Worm (Caenorhabditis elegans) whole organism, young adult: ENCODE data around the gene Y48E1C.4.

Source experiments
- F57C9.4 ChIP-seq: sonication (generic microtip); optimal IDR thresholded peaks from 2 replicates; lab custom pipeline; 2017; ENCODE audit warnings: mild to moderate bottlenecking, missing genetic modification characterization, missing compliant biosample characterization
- ama-1 ChIP-seq, 3 experiments: fragments of 150-350 bp in 1 of 3; sonication (generic microtip) in 2 of 3; optimal IDR thresholded peaks; 2 replicates each; lab custom pipeline; 2014 to 2018; ENCODE audit warnings: missing biosample characterization in 2 of 3, missing genetic modification characterization in 2 of 3, missing genetic modification reagents in 2 of 3
- aptf-2 ChIP-seq: fragments of 200-800 bp; sonication (Bioruptor generic); conservative IDR thresholded peaks from 2 replicates; pipeline ENCODE4 v1.3.6; 2022; ENCODE audit warnings: missing genetic modification reagents, missing genetic modification characterization, missing compliant biosample characterization
- dox-1 ChIP-seq: fragments of 200-800 bp; sonication (Bioruptor generic); IDR thresholded peaks from 2 replicates; pipeline ENCODE4 v1.3.6; 2022; ENCODE audit warnings: missing genetic modification reagents, missing genetic modification characterization, missing compliant biosample characterization
- madf-6 ChIP-seq: fragments of 200-800 bp; sonication (Bioruptor generic); IDR thresholded peaks from 2 replicates; pipeline ENCODE4 v1.3.6; 2022; ENCODE audit warnings: missing genetic modification reagents, missing genetic modification characterization, missing compliant biosample characterization
- repo-1 ChIP-seq: sonication (generic microtip); optimal IDR thresholded peaks from 2 replicates; lab custom pipeline; 2017; ENCODE audit warnings: mild to moderate bottlenecking, missing genetic modification characterization, missing compliant biosample characterization

Gene Y48E1C.4

DNA sequence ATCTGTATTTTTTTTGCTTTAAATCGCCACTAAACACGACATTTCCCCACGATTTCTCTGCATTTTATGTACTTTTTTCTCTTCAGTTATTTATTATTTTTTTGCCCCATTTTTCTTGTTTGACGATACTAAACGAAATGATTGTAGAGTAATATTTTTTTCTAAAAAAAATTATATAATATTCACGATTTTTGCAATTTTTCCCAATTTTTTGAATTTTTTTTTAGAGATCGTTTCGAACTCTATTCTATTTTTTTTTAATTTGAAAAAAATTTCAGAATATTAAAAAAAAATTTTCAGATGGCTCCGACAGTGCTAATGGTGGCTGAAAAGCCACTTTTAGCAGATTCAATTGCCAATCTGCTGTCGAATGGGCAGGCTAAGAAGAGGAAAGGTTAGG lies 47.2 kb downstream of the Y48E1C.4 start, which contains the start of gene Y48C3A.14:
Gene Y48C3A.14 (plus strand): TSS at position 301 of the 400 bp plus-strand sequence.
- TF ChIP-seq madf-6 (GFP tag; lab: Robert Waterston, UW) (no peak), dox-1 (GFP tag; lab: Robert Waterston, UW) (no peak), F57C9.4 (tag; lab: Kevin White, UChicago) (no peak), repo-1 (tag; lab: Kevin White, UChicago) (no peak), ama-1 (optimal IDR thresholded peaks at IDR 0.05; lab: Kevin White, UChicago) (no peak), ama-1 (GFP tag; optimal IDR thresholded peaks at IDR 0.05; lab: Kevin White, UChicago) (no peak), aptf-2 (GFP tag; lab: Robert Waterston, UW) (no peak)
